Fruit fly (Drosophila melanogaster): ENCODE data around the gene pum.
A peak's percentile ranks its signal among the peaks of the same experiment; 100 is the strongest.

Gene pum

DNA sequence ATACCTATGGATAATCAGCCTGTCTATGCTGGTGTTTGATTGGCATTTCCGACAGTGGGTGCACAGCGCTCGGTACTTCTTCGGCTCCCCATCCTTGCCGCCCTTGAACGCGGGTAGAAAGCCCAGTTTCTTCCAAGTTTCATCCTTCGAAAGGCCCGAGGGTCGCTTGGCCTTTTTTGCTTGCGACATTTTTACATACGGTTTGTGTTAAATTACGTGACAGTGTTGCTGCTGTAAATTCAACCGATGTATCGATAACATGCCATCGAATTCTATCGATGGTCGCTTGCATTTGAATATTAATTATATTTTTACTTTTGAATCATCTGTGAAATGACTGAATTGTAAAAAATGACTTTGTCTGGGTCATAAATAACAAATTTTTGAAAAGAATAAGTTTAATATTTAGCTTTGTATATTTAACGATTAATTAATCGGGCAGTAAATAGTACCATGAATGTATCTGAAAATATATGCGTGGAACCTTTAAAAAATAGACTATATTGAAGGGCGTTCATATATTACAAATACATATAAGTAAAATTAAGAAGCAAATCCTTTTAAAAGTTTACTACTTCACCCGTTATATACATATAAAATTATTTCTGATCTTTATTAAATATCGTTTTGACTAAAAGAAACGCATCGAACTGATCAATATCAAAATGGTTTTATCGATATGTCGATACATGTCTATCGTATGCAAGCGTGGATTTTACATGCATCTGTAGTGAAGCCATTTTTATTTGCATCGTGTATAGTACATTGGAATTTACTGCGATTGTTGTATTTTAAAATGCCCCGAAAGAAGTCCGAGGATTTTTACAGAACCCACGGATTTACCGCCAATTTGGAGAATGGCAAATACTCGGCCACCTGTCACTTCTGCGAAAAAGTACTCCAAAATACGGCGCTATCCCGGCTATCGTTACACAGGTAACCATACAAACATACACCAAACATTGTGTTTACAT, 21.1 kb upstream of the pum start, which contains the start of the genes Ibf2 and Ibf1 (continued):
- TF ChIP-seq CG7786 (GFP tag; optimal IDR thresholded peaks at IDR 0.05) (no peak), CG17385 (GFP tag; optimal IDR thresholded peaks at IDR 0.05) (no peak), Nf-YA (GFP tag; IDR thresholded peaks at IDR 0.05) (no peak), NFAT (GFP tag; IDR thresholded peaks at IDR 0.05) (no peak), nmo (GFP tag; optimal IDR thresholded peaks at IDR 0.05) (peak; percentile 13), Fer1 (GFP tag; optimal IDR thresholded peaks at IDR 0.05) (no peak), CG7987 (GFP tag; optimal IDR thresholded peaks at IDR 0.05) (no peak), CG9727 (GFP tag; optimal IDR thresholded peaks at IDR 0.05) (no peak), gro (GFP tag; optimal IDR thresholded peaks at IDR 0.05) (no peak), stwl (tag; optimal IDR thresholded peaks at IDR 0.05) (peak; percentile 30), tio (GFP tag; optimal IDR thresholded peaks at IDR 0.05) (no peak), mirr (GFP tag; optimal IDR thresholded peaks at IDR 0.05) (no peak), CG1647 (GFP tag; optimal IDR thresholded peaks at IDR 0.05) (no peak), CG1832 (GFP tag; optimal IDR thresholded peaks at IDR 0.05) (no peak), stc (GFP tag; IDR thresholded peaks at IDR 0.05) (no peak), disco-r (GFP tag; optimal IDR thresholded peaks at IDR 0.05) (no peak), CG12942 (GFP tag; optimal IDR thresholded peaks at IDR 0.05) (no peak), ken (GFP tag; IDR thresholded peaks at IDR 0.05) (no peak), trh (GFP tag; optimal IDR thresholded peaks at IDR 0.05) (no peak), ewg (GFP tag; optimal IDR thresholded peaks at IDR 0.05) (no peak), Elba2 (GFP tag; optimal IDR thresholded peaks at IDR 0.05) (no peak), trem (tag; optimal IDR thresholded peaks at IDR 0.05) (peak; percentile 23), ro (GFP tag; IDR thresholded peaks at IDR 0.05) (no peak), CG3407 (GFP tag; optimal IDR thresholded peaks at IDR 0.05) (no peak), Mes4 (GFP tag; optimal IDR thresholded peaks at IDR 0.05) (no peak), dysf (GFP tag; IDR thresholded peaks at IDR 0.05) (no peak), pita (GFP tag; optimal IDR thresholded peaks at IDR 0.05) (no peak), Hr51 (GFP tag; optimal IDR thresholded peaks at IDR 0.05) (no peak), CG8924 (tag; optimal IDR thresholded peaks at IDR 0.05) (no peak), CG13287 (GFP tag; IDR thresholded peaks at IDR 0.05; ENCODE audit: partially characterized antibody) (peak; percentile 77), CG30020 (tag; optimal IDR thresholded peaks at IDR 0.05) (peak; percentile 14), Ada2b (GFP tag; IDR thresholded peaks at IDR 0.05) (no peak), salm (tag; optimal IDR thresholded peaks at IDR 0.05) (no peak), CG8944 (GFP tag; optimal IDR thresholded peaks at IDR 0.05) (no peak), tll (GFP tag; optimal IDR thresholded peaks at IDR 0.05) (no peak), onecut (GFP tag; IDR thresholded peaks at IDR 0.05) (no peak), crol (GFP tag; IDR thresholded peaks at IDR 0.05) (no peak), fu2 (GFP tag; optimal IDR thresholded peaks at IDR 0.05) (no peak), row (GFP tag; IDR thresholded peaks at IDR 0.05) (peak; percentile 55; the same call in 2 of the 3 replicates), pnt (GFP tag; optimal IDR thresholded peaks at IDR 0.05) (no peak), CG3163 (GFP tag; optimal IDR thresholded peaks at IDR 0.05) (no peak), CG14710 (tag; optimal IDR thresholded peaks at IDR 0.05) (peak; percentile 62), Fer2 (tag; optimal IDR thresholded peaks at IDR 0.05) (no peak), twi (tag; optimal IDR thresholded peaks at IDR 0.05) (no peak), E2f2 (GFP tag; IDR thresholded peaks at IDR 0.05) (peak; percentile 60), Eip74EF (GFP tag; optimal IDR thresholded peaks at IDR 0.05) (no peak), hb (GFP tag; IDR thresholded peaks at IDR 0.05; ENCODE audit: partially characterized antibody) (peak; percentile 82), crp (GFP tag; optimal IDR thresholded peaks at IDR 0.05) (no peak), Chrac-16 (GFP tag; optimal IDR thresholded peaks at IDR 0.05) (no peak)
